Worm (Caenorhabditis elegans): Measurements from ENCODE around the gene W05H9.4.
A peak's percentile ranks its signal among the peaks of the same experiment; 100 is the strongest.

DNA sequence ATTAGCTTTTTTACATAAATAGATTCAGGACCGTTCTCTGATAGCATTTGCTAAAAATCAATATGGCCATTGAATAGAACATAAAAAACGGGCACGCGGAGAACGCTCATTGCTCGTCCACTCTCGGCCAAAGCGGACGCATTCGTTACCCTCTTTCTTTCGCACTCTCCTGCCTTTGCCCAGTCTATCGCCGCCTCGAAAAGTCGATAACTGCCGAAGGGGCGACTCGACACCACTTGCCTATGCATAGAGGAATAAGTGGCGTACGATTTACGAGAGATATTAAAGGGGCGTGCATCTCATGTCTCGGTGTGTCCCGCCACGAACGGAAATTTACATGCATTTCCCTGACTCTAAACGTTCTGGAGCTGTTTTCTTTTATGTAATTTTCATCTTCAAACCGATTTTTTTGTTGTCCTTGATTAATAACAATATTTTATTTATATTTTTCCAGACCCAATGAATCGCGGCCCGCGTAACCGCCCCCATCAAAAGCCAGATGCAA, at the start of gene W05H9.4:
- no peak for TF ChIP-seq ceh-36 (tag; optimal IDR thresholded peaks at IDR 0.05)
- TF ChIP-seq hmg-4 (GFP tag; optimal IDR thresholded peaks at IDR 0.05) = peak; percentile 78
- no peak for TF ChIP-seq F13C5.2 (tag; optimal IDR thresholded peaks at IDR 0.05)

Measured in whole organism, early embryonic.